Fruit fly (Drosophila melanogaster) whole organism, pupa: Measurements from ENCODE around the gene CG4267.

Experiments
- CG10348 ChIP-seq: fragments of 200-800 bp; sonication (Bioruptor generic); IDR thresholded peaks from 2 replicates; pipeline ENCODE4 v1.3.6; 2022; ENCODE audit warnings: missing biosample characterization, missing genetic modification characterization
- CG12605 ChIP-seq: fragments of 200-800 bp; sonication (Bioruptor generic); IDR thresholded peaks from 2 replicates; pipeline ENCODE4 v1.3.6; 2022; ENCODE audit warnings: missing biosample characterization, missing genetic modification characterization
- CG13204 ChIP-seq: fragments of 200-800 bp; sonication (Bioruptor generic); optimal IDR thresholded peaks from 2 replicates; lab custom pipeline; 2018; ENCODE audit warnings: missing biosample characterization, mild to moderate bottlenecking, missing genetic modification characterization, moderate library complexity
- CG14655 ChIP-seq: fragments of 200-800 bp; sonication (Bioruptor generic); optimal IDR thresholded peaks from 3 replicates; lab custom pipeline; 2017; ENCODE audit warnings: mild to moderate bottlenecking, missing biosample characterization, missing genetic modification reagents, missing genetic modification characterization
- CG15710 ChIP-seq: fragments of 200-800 bp; sonication (Bioruptor generic); optimal IDR thresholded peaks from 2 replicates; lab custom pipeline; 2018; ENCODE audit warnings: missing biosample characterization, mild to moderate bottlenecking, missing genetic modification characterization, moderate library complexity
- CG17806 ChIP-seq: fragments of 200-800 bp; sonication (Bioruptor generic); optimal IDR thresholded peaks from 2 replicates; lab custom pipeline; 2018; ENCODE audit warnings: missing biosample characterization, mild to moderate bottlenecking, missing genetic modification characterization, moderate library complexity
- CG32121 ChIP-seq: fragments of 200-800 bp; sonication (Bioruptor generic); IDR thresholded peaks from 2 replicates; pipeline ENCODE4 v1.3.6; 2022; ENCODE audit warnings: missing biosample characterization, missing genetic modification characterization
- CG34367 ChIP-seq: fragments of 200-800 bp; sonication (Bioruptor generic); optimal IDR thresholded peaks from 2 replicates; lab custom pipeline; 2018; ENCODE audit warnings: missing biosample characterization, mild to moderate bottlenecking, missing genetic modification characterization
- CG4496 ChIP-seq: fragments of 200-800 bp; sonication (Bioruptor generic); IDR thresholded peaks from 3 replicates; pipeline ENCODE4 v1.3.6; 2022; ENCODE audit warnings: missing biosample characterization, missing genetic modification characterization
- CG8159 ChIP-seq: fragments of 200-800 bp; sonication (Bioruptor generic); optimal IDR thresholded peaks from 3 replicates; lab custom pipeline; 2018; ENCODE audit warnings: missing biosample characterization, mild to moderate bottlenecking, missing genetic modification characterization, moderate library complexity
- CG8301 ChIP-seq: fragments of 200-800 bp; sonication (Bioruptor generic); optimal IDR thresholded peaks from 2 replicates; lab custom pipeline; 2018; ENCODE audit warnings: missing biosample characterization, mild to moderate bottlenecking, missing genetic modification characterization
- CG9948 ChIP-seq: fragments of 200-800 bp; sonication (Bioruptor generic); optimal IDR thresholded peaks from 2 replicates; lab custom pipeline; 2018; ENCODE audit warnings: missing biosample characterization, mild to moderate bottlenecking, missing genetic modification characterization, moderate library complexity
- D1 ChIP-seq: fragments of 200-800 bp; sonication (Bioruptor generic); optimal IDR thresholded peaks from 2 replicates; lab custom pipeline; 2018; ENCODE audit warnings: missing biosample characterization, mild to moderate bottlenecking, missing genetic modification characterization, moderate library complexity
- EcR ChIP-seq: fragments of 200-800 bp; sonication (Bioruptor generic); optimal IDR thresholded peaks from 3 replicates; lab custom pipeline; 2019; ENCODE audit warnings: missing biosample characterization, missing genetic modification characterization, mild to moderate bottlenecking, moderate library complexity, missing genetic modification reagents
- Ets98B ChIP-seq: fragments of 200-800 bp; sonication (Bioruptor generic); IDR thresholded peaks from 2 replicates; pipeline ENCODE4 v1.3.6; 2022; ENCODE audit warnings: missing biosample characterization, missing genetic modification characterization
- Pif1A ChIP-seq: fragments of 200-800 bp; sonication (Bioruptor generic); optimal IDR thresholded peaks from 3 replicates; lab custom pipeline; 2016; ENCODE audit warnings: missing biosample characterization, missing genetic modification characterization
- Pif1B ChIP-seq: fragments of 200-800 bp; sonication (Bioruptor generic); optimal IDR thresholded peaks from 3 replicates; lab custom pipeline; 2016; ENCODE audit warnings: missing biosample characterization, missing genetic modification characterization
- Snoo ChIP-seq: fragments of 200-800 bp; sonication (Bioruptor generic); optimal IDR thresholded peaks from 3 replicates; lab custom pipeline; 2017; ENCODE audit warnings: missing biosample characterization, mild to moderate bottlenecking, missing genetic modification characterization, inconsistent platforms
- fd96Ca ChIP-seq: fragments of 200-800 bp; sonication (Bioruptor generic); IDR thresholded peaks from 3 replicates; pipeline ENCODE4 v1.3.6; 2022; ENCODE audit warnings: missing biosample characterization, missing genetic modification characterization
- gl ChIP-seq: fragments of 200-800 bp; sonication (Bioruptor generic); optimal IDR thresholded peaks from 2 replicates; lab custom pipeline; 2018; ENCODE audit warnings: missing biosample characterization, mild to moderate bottlenecking, missing genetic modification characterization
- rn ChIP-seq: fragments of 200-800 bp; sonication (Bioruptor generic); IDR thresholded peaks from 2 replicates; pipeline ENCODE4 v1.3.6; 2022; ENCODE audit warnings: missing biosample characterization, missing genetic modification characterization

CG4267 gene

DNA sequence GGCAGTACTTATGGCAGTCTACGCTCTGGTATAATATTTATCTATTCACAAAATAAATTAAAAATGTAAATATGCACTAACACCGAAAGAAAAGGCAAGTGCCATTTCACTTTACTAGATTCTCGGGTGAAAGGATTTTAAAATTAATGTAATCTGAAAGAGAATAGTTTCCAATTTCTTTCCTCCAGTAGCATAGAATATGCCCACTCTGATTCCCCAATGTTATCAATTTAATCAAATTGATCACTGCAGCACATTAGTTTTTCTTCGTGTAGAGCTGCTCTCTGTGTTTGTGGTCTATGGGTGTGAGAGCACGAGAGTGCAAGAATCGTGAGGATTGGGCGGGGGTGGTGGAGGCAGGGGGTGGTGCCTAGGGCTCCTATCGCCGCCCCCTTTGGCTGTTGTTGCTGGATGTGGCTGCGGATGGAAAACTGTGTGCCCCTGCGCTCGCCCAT is 41.0 kb upstream of the CG4267 start:
- TF ChIP-seq CG13204 (GFP tag; lab: Kevin White, UChicago), result peak; percentile 11
- TF ChIP-seq CG14655, result peak; percentile 98
- TF ChIP-seq CG4496 (GFP tag; lab: Robert Waterston, UW), result peak; percentile 93
- TF ChIP-seq Snoo (tag; lab: Kevin White, UChicago), result peak; percentile 75
- TF ChIP-seq CG10348 (GFP tag; lab: Robert Waterston, UW), result peak; percentile 39; the same call in 1 of the 2 replicates
- no peak for TF ChIP-seq EcR (GFP tag; lab: Kevin White, UChicago)
- TF ChIP-seq CG8159 (tag; lab: Kevin White, UChicago), result peak; percentile 90
- TF ChIP-seq CG34367 (tag; lab: Kevin White, UChicago), result peak; percentile 82
- TF ChIP-seq CG8301 (tag; lab: Kevin White, UChicago), result peak; percentile 95
- peak; percentile 91 for TF ChIP-seq Pif1A
- peak; percentile 93 for TF ChIP-seq CG9948 (tag; lab: Kevin White, UChicago)
- peak; percentile 77 for TF ChIP-seq D1 (tag; lab: Kevin White, UChicago)
- peak; percentile 67; the same call in 1 of the 2 replicates for TF ChIP-seq rn (GFP tag; lab: Robert Waterston, UW)
- peak; percentile 86 for TF ChIP-seq Pif1B
- peak; percentile 88 for TF ChIP-seq CG15710 (tag; lab: Kevin White, UChicago)
- peak; percentile 70; the same call in 1 of the 2 replicates for TF ChIP-seq CG12605 (GFP tag; lab: Robert Waterston, UW)
- TF ChIP-seq gl (tag; lab: Kevin White, UChicago), result peak; percentile 62
- TF ChIP-seq CG32121, result peak; percentile 90
- TF ChIP-seq fd96Ca (GFP tag; lab: Robert Waterston, UW), result peak; percentile 89
- peak; percentile 84 for TF ChIP-seq Ets98B (GFP tag; lab: Robert Waterston, UW)
- peak; percentile 90 for TF ChIP-seq CG17806 (tag; lab: Kevin White, UChicago)

DNA sequence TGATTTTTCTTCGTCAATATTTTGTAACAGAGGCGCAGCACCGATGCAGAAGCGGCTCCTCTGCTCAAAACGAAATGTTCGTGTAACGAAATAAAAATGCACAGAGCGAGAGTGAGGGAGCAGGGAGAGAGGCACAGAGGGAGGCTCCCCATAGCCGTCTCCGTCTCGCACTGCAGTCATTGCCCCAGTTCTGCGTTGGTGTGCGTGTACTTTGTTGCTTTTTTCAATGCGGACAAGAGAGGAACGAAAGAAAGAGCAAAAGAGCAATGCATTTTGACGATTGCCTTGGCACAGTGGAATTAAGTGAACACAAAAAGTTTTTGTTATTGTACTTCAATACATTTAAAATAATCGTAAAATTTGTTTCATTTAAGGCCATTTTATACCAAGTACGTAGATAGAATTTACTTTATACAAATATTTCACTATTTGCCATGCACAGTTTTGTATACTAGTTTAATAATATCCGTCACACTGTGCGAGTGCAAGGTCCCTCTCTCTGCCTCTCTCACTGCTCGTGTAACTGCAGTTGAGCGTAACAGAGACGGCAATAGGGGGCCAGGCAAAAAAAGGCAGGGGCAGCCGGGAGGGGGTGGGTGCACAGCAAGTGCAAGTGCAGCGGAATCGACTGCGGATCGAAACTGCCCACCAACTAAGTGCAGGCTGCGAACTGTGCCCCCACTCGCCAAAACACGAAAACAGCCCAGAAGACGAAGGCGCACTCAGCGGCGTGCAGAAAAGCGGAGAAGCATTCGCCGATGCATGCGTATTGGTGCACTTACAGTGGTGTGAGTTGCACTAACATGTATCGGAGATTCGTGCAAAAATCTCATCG is 39.9 kb upstream of the CG4267 start:
- TF ChIP-seq CG8159 (tag; lab: Kevin White, UChicago) (peak; percentile 100), CG17806 (tag; lab: Kevin White, UChicago) (peak; percentile 100), CG10348 (GFP tag; lab: Robert Waterston, UW) (peak; percentile 97), rn (GFP tag; lab: Robert Waterston, UW) (peak; percentile 99), EcR (GFP tag; lab: Kevin White, UChicago) (peak; percentile 99), gl (tag; lab: Kevin White, UChicago) (peak; percentile 99), CG15710 (tag; lab: Kevin White, UChicago) (peak; percentile 100), Snoo (tag; lab: Kevin White, UChicago) (peak; percentile 100), D1 (tag; lab: Kevin White, UChicago) (peak; percentile 99), Pif1A (peak; percentile 100), CG8301 (tag; lab: Kevin White, UChicago) (peak; percentile 100), CG34367 (tag; lab: Kevin White, UChicago) (peak; percentile 100), Pif1B (peak; percentile 100), CG14655 (peak; percentile 100), Ets98B (GFP tag; lab: Robert Waterston, UW) (peak; percentile 100), CG12605 (GFP tag; lab: Robert Waterston, UW) (peak; percentile 100), fd96Ca (GFP tag; lab: Robert Waterston, UW) (peak; percentile 99), CG32121 (peak; percentile 100), CG13204 (GFP tag; lab: Kevin White, UChicago) (peak; percentile 98), CG4496 (GFP tag; lab: Robert Waterston, UW) (peak; percentile 100), CG9948 (tag; lab: Kevin White, UChicago) (peak; percentile 100)

DNA sequence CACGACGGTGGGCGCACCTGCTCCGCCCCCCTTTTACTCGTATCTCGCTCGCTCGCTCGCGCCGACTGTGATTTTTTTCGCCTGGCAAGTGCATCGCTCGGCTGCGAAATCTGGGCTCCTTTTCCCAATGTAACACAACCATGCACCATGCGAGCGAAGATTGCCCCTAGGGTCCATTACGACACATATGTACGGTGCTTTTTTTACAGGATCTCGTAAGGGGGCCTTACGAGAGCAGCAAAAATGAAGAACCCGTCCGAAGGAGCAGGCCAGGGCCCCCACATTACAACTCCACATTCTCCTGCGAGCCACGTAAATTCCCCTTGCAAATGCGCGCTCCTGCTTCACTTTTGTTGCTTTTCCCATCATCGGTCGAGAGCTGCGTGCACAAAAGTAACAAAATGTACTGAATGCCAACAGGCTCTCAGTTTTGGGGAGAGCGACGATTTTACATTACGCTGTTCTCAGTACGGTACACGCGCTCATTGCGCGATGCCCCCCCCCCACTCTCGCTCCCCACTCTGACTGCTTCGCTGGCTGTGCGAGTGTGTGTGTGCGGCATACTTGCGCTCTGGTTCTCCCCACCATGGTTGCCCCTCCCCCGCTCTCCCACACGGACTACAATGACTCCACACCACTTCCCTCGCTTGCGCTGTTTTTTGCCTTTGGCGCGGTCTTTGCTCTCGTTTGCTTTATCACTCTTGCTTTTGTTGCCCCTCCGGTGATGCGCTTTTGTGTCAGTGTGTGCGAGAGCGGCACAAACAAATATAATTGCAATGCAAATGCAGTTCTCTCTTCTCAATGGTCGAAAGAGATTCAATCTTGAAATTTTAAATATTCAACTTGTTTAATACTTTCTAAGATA is 39.1 kb upstream of the CG4267 start:
- TF ChIP-seq CG17806 (tag; lab: Kevin White, UChicago), result no peak
- peak; percentile 50 for TF ChIP-seq CG8159 (tag; lab: Kevin White, UChicago)
- peak; percentile 86 for TF ChIP-seq CG32121
- no peak for TF ChIP-seq CG9948 (tag; lab: Kevin White, UChicago)
- peak; percentile 32 for TF ChIP-seq gl (tag; lab: Kevin White, UChicago)
- TF ChIP-seq Snoo (tag; lab: Kevin White, UChicago), result peak; percentile 31
- TF ChIP-seq CG10348 (GFP tag; lab: Robert Waterston, UW), result 0 out of 2 replicates have a peak, but pooled peaks have one; percentile 6
- peak; percentile 96 for TF ChIP-seq CG13204 (GFP tag; lab: Kevin White, UChicago)
- TF ChIP-seq Pif1B, result peak; percentile 49
- no peak for TF ChIP-seq CG15710 (tag; lab: Kevin White, UChicago)
- TF ChIP-seq CG14655, result peak; percentile 64
- peak; percentile 29; the same call in 1 of the 2 replicates for TF ChIP-seq CG12605 (GFP tag; lab: Robert Waterston, UW)
- TF ChIP-seq Pif1A, result peak; percentile 30
- TF ChIP-seq CG8301 (tag; lab: Kevin White, UChicago), result peak; percentile 56
- TF ChIP-seq EcR (GFP tag; lab: Kevin White, UChicago), result peak; percentile 100
- peak; percentile 88 for TF ChIP-seq Ets98B (GFP tag; lab: Robert Waterston, UW)
- peak; percentile 85 for TF ChIP-seq CG4496 (GFP tag; lab: Robert Waterston, UW)
- no peak for TF ChIP-seq CG34367 (tag; lab: Kevin White, UChicago)
- peak; percentile 81; the same call in 2 of the 3 replicates for TF ChIP-seq fd96Ca (GFP tag; lab: Robert Waterston, UW)
- TF ChIP-seq rn (GFP tag; lab: Robert Waterston, UW), result peak; percentile 57; the same call in 1 of the 2 replicates
- TF ChIP-seq D1 (tag; lab: Kevin White, UChicago), result no peak
